Fruit fly (Drosophila melanogaster) whole organism, embryonic: ENCODE results near the gene vkg.
A peak's percentile ranks its signal among the peaks of the same experiment; 100 is the strongest.

Experiments used
- ATbp ChIP-seq: fragments of 200-800 bp; sonication (Bioruptor generic); optimal IDR thresholded peaks from 2 replicates; lab custom pipeline; 2017; ENCODE audit warnings: missing biosample characterization, mild to moderate bottlenecking, missing genetic modification characterization, missing genetic modification reagents
- CG10209 ChIP-seq: fragments of 200-800 bp; sonication (Bioruptor generic); optimal IDR thresholded peaks from 3 replicates; lab custom pipeline; 2017; ENCODE audit warnings: missing biosample characterization, mild to moderate bottlenecking, missing genetic modification characterization, missing genetic modification reagents
- CG10565 ChIP-seq: fragments of 200-800 bp; sonication (Bioruptor generic); optimal IDR thresholded peaks from 3 replicates; lab custom pipeline; 2016; ENCODE audit warnings: missing biosample characterization, mild to moderate bottlenecking, missing genetic modification characterization
- CG11247 ChIP-seq: fragments of 200-800 bp; sonication (Bioruptor generic); IDR thresholded peaks from 2 replicates; pipeline ENCODE4 v1.3.6; 2022; ENCODE audit warnings: missing biosample characterization, missing genetic modification characterization
- CG13624 ChIP-seq: fragments of 200-800 bp; sonication (Bioruptor generic); optimal IDR thresholded peaks from 2 replicates; lab custom pipeline; 2016; ENCODE audit warnings: missing biosample characterization, missing genetic modification characterization
- CG14050 ChIP-seq: fragments of 200-800 bp; sonication (Bioruptor generic); IDR thresholded peaks from 3 replicates; pipeline ENCODE4 v1.3.6; 2022; ENCODE audit warnings: missing biosample characterization, missing genetic modification characterization
- CG15269 ChIP-seq: fragments of 200-800 bp; sonication (Bioruptor generic); optimal IDR thresholded peaks from 2 replicates; lab custom pipeline; 2018; ENCODE audit warnings: missing biosample characterization, mild to moderate bottlenecking, missing genetic modification characterization, moderate library complexity
- CG17359 ChIP-seq: fragments of 200-800 bp; sonication (Bioruptor generic); optimal IDR thresholded peaks from 3 replicates; lab custom pipeline; 2018; ENCODE audit warnings: missing biosample characterization, mild to moderate bottlenecking, missing genetic modification characterization, moderate library complexity
- CG17612 ChIP-seq: fragments of 200-800 bp; sonication (Bioruptor generic); IDR thresholded peaks from 2 replicates; pipeline ENCODE4 v1.3.6; 2022; ENCODE audit warnings: missing biosample characterization, missing genetic modification characterization
- CG2202 ChIP-seq: fragments of 200-800 bp; sonication (Bioruptor generic); optimal IDR thresholded peaks from 2 replicates; lab custom pipeline; 2018; ENCODE audit warnings: missing biosample characterization, mild to moderate bottlenecking, missing genetic modification characterization
- CG2875 ChIP-seq: fragments of 200-800 bp; sonication (Bioruptor generic); optimal IDR thresholded peaks from 2 replicates; lab custom pipeline; 2017; ENCODE audit warnings: missing biosample characterization, mild to moderate bottlenecking, missing genetic modification characterization, missing genetic modification reagents
- CG34422 ChIP-seq: fragments of 200-800 bp; sonication (Bioruptor generic); IDR thresholded peaks from 3 replicates; pipeline ENCODE4 v1.3.6; 2022; ENCODE audit warnings: missing biosample characterization, missing genetic modification characterization
- CG6689 ChIP-seq: fragments of 200-800 bp; sonication (Bioruptor generic); IDR thresholded peaks from 2 replicates; pipeline ENCODE4 v1.3.6; 2022; ENCODE audit warnings: missing biosample characterization, missing genetic modification characterization
- CG7357 ChIP-seq: fragments of 200-800 bp; sonication (Bioruptor generic); IDR thresholded peaks from 3 replicates; pipeline ENCODE4 v1.3.6; 2022; ENCODE audit warnings: missing biosample characterization, missing genetic modification characterization
- CG7963 ChIP-seq: fragments of 200-800 bp; sonication (Bioruptor generic); IDR thresholded peaks from 3 replicates; pipeline ENCODE4 v1.3.6; 2022; ENCODE audit warnings: missing biosample characterization, missing genetic modification characterization; ENCODE audit not compliant: partially characterized antibody
- CTCF ChIP-seq: fragments of 200-800 bp; sonication (Bioruptor generic); optimal IDR thresholded peaks from 2 replicates; lab custom pipeline; 2017; ENCODE audit warnings: missing biosample characterization, mild to moderate bottlenecking, missing genetic modification characterization, moderate library complexity
- Chrac-16 ChIP-seq: fragments of 200-800 bp; sonication (Bioruptor generic); optimal IDR thresholded peaks from 3 replicates; lab custom pipeline; 2016; ENCODE audit warnings: missing biosample characterization, missing genetic modification characterization
- CrebB ChIP-seq: fragments of 200-800 bp; sonication (Bioruptor generic); optimal IDR thresholded peaks from 3 replicates; lab custom pipeline; 2018; ENCODE audit warnings: missing biosample characterization, mild to moderate bottlenecking, missing genetic modification characterization
- Dip2 ChIP-seq: fragments of 200-800 bp; sonication (Bioruptor generic); IDR thresholded peaks from 2 replicates; pipeline ENCODE4 v1.3.6; 2022; ENCODE audit warnings: missing biosample characterization, missing genetic modification characterization
- Dll ChIP-seq: fragments of 200-800 bp; sonication (Bioruptor generic); IDR thresholded peaks from 4 replicates; pipeline ENCODE4 v1.3.6; 2022; ENCODE audit warnings: missing biosample characterization, missing genetic modification characterization; ENCODE audit not compliant: partially characterized antibody
- Doc2 ChIP-seq: fragments of 200-800 bp; sonication (Bioruptor generic); IDR thresholded peaks from 2 replicates; pipeline ENCODE4 v1.3.6; 2022; ENCODE audit warnings: missing biosample characterization, missing genetic modification characterization
- Fer1 ChIP-seq: fragments of 200-800 bp; sonication (Bioruptor generic); optimal IDR thresholded peaks from 2 replicates; lab custom pipeline; 2017; ENCODE audit warnings: missing biosample characterization, mild to moderate bottlenecking, missing genetic modification characterization
- Gsc ChIP-seq: fragments of 200-800 bp; sonication (Bioruptor generic); IDR thresholded peaks from 2 replicates; pipeline ENCODE4 v1.3.6; 2022; ENCODE audit warnings: missing biosample characterization, missing genetic modification characterization
- Hey ChIP-seq: fragments of 200-800 bp; sonication (Bioruptor generic); optimal IDR thresholded peaks from 3 replicates; lab custom pipeline; 2018; ENCODE audit warnings: missing biosample characterization, mild to moderate bottlenecking, missing genetic modification characterization
- Nf-YA ChIP-seq: fragments of 200-800 bp; sonication (Bioruptor generic); IDR thresholded peaks from 2 replicates; pipeline ENCODE4 v1.3.6; 2022; ENCODE audit warnings: missing biosample characterization, missing genetic modification characterization
- Oli ChIP-seq: fragments of 200-800 bp; sonication (Bioruptor generic); optimal IDR thresholded peaks from 2 replicates; lab custom pipeline; 2018; ENCODE audit warnings: missing biosample characterization, mild to moderate bottlenecking, missing genetic modification characterization, moderate library complexity
- Rx ChIP-seq: fragments of 200-800 bp; sonication (Bioruptor generic); IDR thresholded peaks from 2 replicates; pipeline ENCODE4 v1.3.6; 2022; ENCODE audit warnings: missing biosample characterization, missing genetic modification characterization
- Stat92E ChIP-seq, 3 experiments: fragments of >200 bp in 2 of 3; fragments of 200-800 bp in 1 of 3; sonication (Bioruptor generic) in 1 of 3; optimal IDR thresholded peaks; 2 replicates each; lab custom pipeline; 2017 to 2019; ENCODE audit warnings: missing biosample characterization in 3 of 3, missing genetic modification characterization in 3 of 3, mild to moderate bottlenecking in 1 of 3, moderate library complexity in 1 of 3
- ab ChIP-seq: fragments of 200-800 bp; sonication (Bioruptor generic); optimal IDR thresholded peaks from 2 replicates; lab custom pipeline; 2016; ENCODE audit warnings: missing biosample characterization, missing genetic modification characterization
- aop ChIP-seq: fragments of 200-800 bp; sonication (Bioruptor generic); IDR thresholded peaks from 2 replicates; pipeline ENCODE4 v1.3.6; 2022; ENCODE audit warnings: missing biosample characterization, missing genetic modification characterization
- ase ChIP-seq: fragments of 200-800 bp; sonication (Bioruptor generic); IDR thresholded peaks from 3 replicates; pipeline ENCODE4 v1.3.6; 2022; ENCODE audit warnings: missing biosample characterization, missing genetic modification characterization
- btn ChIP-seq: fragments of 200-800 bp; sonication (Bioruptor generic); optimal IDR thresholded peaks from 2 replicates; lab custom pipeline; 2016; ENCODE audit warnings: missing biosample characterization, missing genetic modification characterization
- chm ChIP-seq: fragments of 200-800 bp; sonication (Bioruptor generic); IDR thresholded peaks from 2 replicates; pipeline ENCODE4 v1.3.6; 2022; ENCODE audit warnings: missing biosample characterization, missing genetic modification characterization
- crc ChIP-seq: fragments of 200-800 bp; sonication (Bioruptor generic); optimal IDR thresholded peaks from 2 replicates; lab custom pipeline; 2016; ENCODE audit warnings: missing biosample characterization, missing genetic modification characterization
- emc ChIP-seq: fragments of 200-800 bp; sonication (Bioruptor generic); optimal IDR thresholded peaks from 2 replicates; lab custom pipeline; 2016; ENCODE audit warnings: missing biosample characterization, missing genetic modification characterization
- en ChIP-seq: fragments of 200-800 bp; sonication (Bioruptor generic); optimal IDR thresholded peaks from 2 replicates; lab custom pipeline; 2016; ENCODE audit warnings: missing biosample characterization, missing genetic modification characterization
- fd102C ChIP-seq: fragments of 200-800 bp; sonication (Bioruptor generic); optimal IDR thresholded peaks from 2 replicates; lab custom pipeline; 2018; ENCODE audit warnings: missing biosample characterization, mild to moderate bottlenecking, missing genetic modification characterization, moderate library complexity
- gce ChIP-seq: fragments of 200-800 bp; sonication (Bioruptor generic); IDR thresholded peaks from 3 replicates; pipeline ENCODE4 v1.3.6; 2022; ENCODE audit warnings: missing biosample characterization, missing genetic modification characterization
- grn ChIP-seq: fragments of 200-800 bp; sonication (Bioruptor generic); optimal IDR thresholded peaks from 3 replicates; lab custom pipeline; 2017; ENCODE audit warnings: missing biosample characterization, missing genetic modification characterization
- jigr1 ChIP-seq: fragments of 200-800 bp; sonication (Bioruptor generic); IDR thresholded peaks from 3 replicates; pipeline ENCODE4 v1.3.6; 2022; ENCODE audit warnings: missing biosample characterization, missing genetic modification characterization
- jing ChIP-seq: fragments of 200-800 bp; sonication (Bioruptor generic); optimal IDR thresholded peaks from 2 replicates; lab custom pipeline; 2018; ENCODE audit warnings: missing biosample characterization, mild to moderate bottlenecking, missing genetic modification characterization
- kni ChIP-seq: fragments of 200-800 bp; sonication (Bioruptor generic); optimal IDR thresholded peaks from 3 replicates; lab custom pipeline; 2017; ENCODE audit warnings: mild to moderate bottlenecking, missing biosample characterization, missing genetic modification reagents, missing genetic modification characterization
- lab ChIP-seq: fragments of 200-800 bp; sonication (Bioruptor generic); optimal IDR thresholded peaks from 3 replicates; lab custom pipeline; 2017; ENCODE audit warnings: missing biosample characterization, missing genetic modification characterization, mild to moderate bottlenecking, moderate library complexity, missing genetic modification reagents
- lbe ChIP-seq: fragments of 200-800 bp; sonication (Bioruptor generic); optimal IDR thresholded peaks from 2 replicates; lab custom pipeline; 2016; ENCODE audit warnings: missing biosample characterization, mild to moderate bottlenecking, missing genetic modification characterization
- peb ChIP-seq: fragments of 200-800 bp; sonication (Bioruptor generic); IDR thresholded peaks from 2 replicates; pipeline ENCODE4 v1.3.6; 2022; ENCODE audit warnings: missing biosample characterization, missing genetic modification characterization
- row ChIP-seq: fragments of 200-800 bp; sonication (Bioruptor generic); IDR thresholded peaks from 3 replicates; pipeline ENCODE4 v1.3.6; 2022; ENCODE audit warnings: missing biosample characterization, missing genetic modification characterization
- salm ChIP-seq: fragments of 200-800 bp; sonication (Bioruptor generic); optimal IDR thresholded peaks from 2 replicates; lab custom pipeline; 2018; ENCODE audit warnings: missing biosample characterization, mild to moderate bottlenecking, missing genetic modification characterization
- seq ChIP-seq: fragments of 200-800 bp; sonication (Bioruptor generic); IDR thresholded peaks from 2 replicates; pipeline ENCODE4 v1.3.6; 2022; ENCODE audit warnings: missing biosample characterization, missing genetic modification characterization
- sisA ChIP-seq: fragments of 200-800 bp; sonication (Bioruptor generic); IDR thresholded peaks from 2 replicates; pipeline ENCODE4 v1.3.6; 2022; ENCODE audit warnings: missing biosample characterization, missing genetic modification characterization
- slp2 ChIP-seq: fragments of 200-800 bp; sonication (Bioruptor generic); optimal IDR thresholded peaks from 2 replicates; lab custom pipeline; 2016; ENCODE audit warnings: missing biosample characterization, missing genetic modification characterization
- sr ChIP-seq: fragments of 200-800 bp; sonication (Bioruptor generic); IDR thresholded peaks from 3 replicates; pipeline ENCODE4 v1.3.6; 2022; ENCODE audit warnings: missing biosample characterization, missing genetic modification characterization
- stwl ChIP-seq: fragments of 200-800 bp; sonication (Bioruptor generic); optimal IDR thresholded peaks from 3 replicates; lab custom pipeline; 2018; ENCODE audit warnings: missing biosample characterization, mild to moderate bottlenecking, missing genetic modification characterization, moderate library complexity
- zfh1 ChIP-seq: fragments of 200-800 bp; sonication (Bioruptor generic); IDR thresholded peaks from 3 replicates; pipeline ENCODE4 v1.3.6; 2022; ENCODE audit warnings: missing biosample characterization, missing genetic modification characterization

Gene vkg

dm6 chr2L:5010784-5011260 lies 17.2 kb downstream of the vkg start, which contains the start of the genes CG31917, Tfb5 and SelT (continued):
- TF ChIP-seq Gsc (GFP tag; lab: Robert Waterston, UW) (no peak), Nf-YA (GFP tag; lab: Robert Waterston, UW) (no peak), CG2875 (no peak), CG2202 (tag; lab: Kevin White, UChicago) (no peak), sisA (GFP tag; lab: Robert Waterston, UW) (peak; percentile 59; the same call in 1 of the 2 replicates), peb (GFP tag; lab: Robert Waterston, UW) (no peak), emc (no peak), CTCF (GFP tag; lab: Kevin White, UChicago) (no peak), CG15269 (tag; lab: Kevin White, UChicago) (no peak), crc (GFP tag; lab: Kevin White, UChicago) (no peak), jigr1 (GFP tag; lab: Robert Waterston, UW) (no peak), CG7963 (no peak), Rx (GFP tag; lab: Robert Waterston, UW) (no peak), Stat92E (GFP tag; optimal IDR thresholded peaks at IDR 0.05; lab: Kevin White, UChicago) (peak in 1 of 3 experiments; percentile 59), CG17612 (no peak), aop (GFP tag; lab: Robert Waterston, UW) (no peak), salm (tag; lab: Kevin White, UChicago) (peak; percentile 10), lbe (GFP tag; lab: Kevin White, UChicago) (peak; percentile 48), ase (GFP tag; lab: Robert Waterston, UW) (no peak), row (GFP tag; lab: Robert Waterston, UW) (peak; percentile 95), kni (GFP tag; lab: Kevin White, UChicago) (no peak), fd102C (no peak), grn (no peak), CrebB (tag; lab: Kevin White, UChicago) (peak; percentile 1), Dll (peak; percentile 89), Chrac-16 (GFP tag; lab: Kevin White, UChicago) (peak; percentile 46), CG11247 (GFP tag; lab: Robert Waterston, UW) (no peak), Dip2 (GFP tag; lab: Robert Waterston, UW) (no peak), CG10209 (GFP tag; lab: Kevin White, UChicago) (peak; percentile 41), jing (no peak), stwl (peak; percentile 49), CG7357 (GFP tag; lab: Robert Waterston, UW) (no peak), sr (GFP tag; lab: Robert Waterston, UW) (no peak), ATbp (GFP tag; lab: Kevin White, UChicago) (no peak), CG10565 (GFP tag; lab: Kevin White, UChicago) (no peak), seq (GFP tag; lab: Robert Waterston, UW) (no peak), slp2 (no peak), lab (GFP tag; lab: Kevin White, UChicago) (no peak), Oli (tag; lab: Kevin White, UChicago) (peak; percentile 15), gce (no peak), CG14050 (no peak), CG34422 (GFP tag; lab: Robert Waterston, UW) (peak; percentile 39; the same call in 2 of the 3 replicates), CG6689 (GFP tag; lab: Robert Waterston, UW) (no peak; the same call in 1 of the 2 replicates), CG13624 (peak; percentile 82), btn (no peak), ab (no peak), chm (GFP tag; lab: Robert Waterston, UW) (no peak), zfh1 (GFP tag; lab: Robert Waterston, UW) (peak; percentile 59; the same call in 1 of the 3 replicates), Fer1 (no peak), en (GFP tag; lab: Kevin White, UChicago) (no peak), Doc2 (GFP tag; lab: Robert Waterston, UW) (no peak), Hey (no peak), CG17359 (tag; lab: Kevin White, UChicago) (no peak)
